Worm (Caenorhabditis elegans): Measurements from ENCODE around the gene fbxa-36.

Gene fbxa-36

DNA sequence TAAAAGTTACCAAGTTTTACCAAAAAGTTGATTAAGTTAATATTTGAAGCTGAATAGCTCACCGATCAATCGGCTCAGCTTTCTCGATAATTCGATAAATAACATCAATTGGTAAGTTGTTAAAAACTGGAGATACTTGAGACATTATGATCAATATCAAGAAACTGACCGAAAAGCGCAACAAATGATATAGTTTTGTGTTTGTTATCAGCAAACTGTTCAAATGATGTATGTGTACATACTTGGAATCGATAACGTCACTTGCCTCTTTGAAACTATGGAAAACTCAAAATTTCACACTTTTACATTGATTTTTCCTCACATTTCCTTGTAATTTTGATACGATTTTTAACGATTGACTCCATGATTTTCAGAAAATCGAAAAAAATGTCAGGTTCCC, 22.0 kb upstream of the fbxa-36 start, which contains the start of the genes fbxa-80 and fbxa-19:
TSS of gene fbxa-80 (minus strand) at position 173 of the 400 bp plus-strand sequence.
TSS of gene fbxa-19 (plus strand) at position 364 of the 400 bp plus-strand sequence.
- TF ChIP-seq R02D3.7 (tag; optimal IDR thresholded peaks at IDR 0.05) (no peak), pqm-1 (tag; optimal IDR thresholded peaks at IDR 0.05) (peak; percentile 23), elt-2 (tag; optimal IDR thresholded peaks at IDR 0.05) (peak; percentile 70)

DNA sequence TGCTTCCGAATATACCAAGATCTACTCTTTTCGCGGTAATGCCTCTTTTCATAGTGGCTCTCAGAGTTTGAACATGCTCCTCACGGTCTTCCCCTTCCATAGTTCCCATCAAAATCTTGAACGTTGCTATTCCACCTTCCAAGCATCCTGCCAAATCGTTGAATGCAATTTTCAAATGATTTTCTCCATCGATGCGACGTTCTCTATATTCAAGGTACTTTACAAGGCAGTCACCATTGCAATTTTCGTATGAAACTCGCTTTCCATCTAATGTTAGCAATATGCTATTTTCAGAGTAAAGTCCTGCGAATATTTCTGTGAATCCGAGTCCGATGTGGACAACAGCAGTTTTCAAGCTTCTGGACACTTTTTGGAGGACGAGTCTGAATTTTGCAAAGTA, 21.2 kb upstream of the fbxa-36 start:
- TF ChIP-seq nhr-77 (tag; optimal IDR thresholded peaks at IDR 0.05) (no peak), eor-1 (tag; optimal IDR thresholded peaks at IDR 0.05) (no peak), aly-2 (tag; optimal IDR thresholded peaks at IDR 0.05) (no peak), nhr-12 (tag; optimal IDR thresholded peaks at IDR 0.05) (no peak), nhr-76 (tag; optimal IDR thresholded peaks at IDR 0.05) (no peak), daf-12 (tag; optimal IDR thresholded peaks at IDR 0.05) (no peak), nhr-11 (tag; optimal IDR thresholded peaks at IDR 0.05) (no peak), egl-27 (tag; optimal IDR thresholded peaks at IDR 0.05) (no peak), pqm-1 (tag; optimal IDR thresholded peaks at IDR 0.05) (no peak), nfya-1 (tag; optimal IDR thresholded peaks at IDR 0.05; ENCODE audit: insufficient read depth) (no peak), nhr-237 (tag; optimal IDR thresholded peaks at IDR 0.05) (no peak)

DNA sequence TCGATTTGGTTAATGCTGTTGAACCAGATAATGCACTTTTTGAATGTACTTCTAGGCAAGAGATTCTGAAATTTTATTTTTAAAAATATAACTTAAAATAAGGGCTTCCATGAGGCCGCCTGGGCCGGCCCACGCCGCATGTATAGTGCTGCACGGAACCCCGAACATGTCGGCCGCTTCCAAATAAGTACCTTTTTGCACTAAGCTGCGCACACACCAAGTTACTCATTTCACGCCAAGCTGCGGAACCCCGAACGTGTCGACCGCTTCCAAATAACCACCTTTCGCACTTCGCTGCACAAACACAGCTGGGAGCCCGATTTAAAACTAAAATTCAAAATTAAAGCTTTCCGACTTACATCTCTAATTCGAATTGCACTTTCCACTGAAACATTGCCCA, 18.3 kb upstream of the fbxa-36 start:
- TF ChIP-seq mdl-1 (tag; optimal IDR thresholded peaks at IDR 0.05) (no peak), lin-39 (tag; optimal IDR thresholded peaks at IDR 0.05) (no peak), eor-1 (tag; optimal IDR thresholded peaks at IDR 0.05) (no peak), lsy-12 (tag; optimal IDR thresholded peaks at IDR 0.05) (no peak), nhr-76 (tag; optimal IDR thresholded peaks at IDR 0.05) (no peak), hmg-11 (tag; optimal IDR thresholded peaks at IDR 0.05) (no peak), ceh-82 (tag; optimal IDR thresholded peaks at IDR 0.05) (no peak), ztf-11 (tag; optimal IDR thresholded peaks at IDR 0.05) (no peak), nhr-28 (tag; optimal IDR thresholded peaks at IDR 0.05) (no peak), ZK546.5 (tag; optimal IDR thresholded peaks at IDR 0.05) (no peak), tbx-2 (tag; optimal IDR thresholded peaks at IDR 0.05) (no peak), sea-2 (GFP tag; optimal IDR thresholded peaks at IDR 0.05) (no peak), ztf-4 (tag; optimal IDR thresholded peaks at IDR 0.05) (no peak), ceh-16 (tag; optimal IDR thresholded peaks at IDR 0.05) (no peak), unc-62 (GFP tag; optimal IDR thresholded peaks at IDR 0.05) (no peak), lin-15B (tag; optimal IDR thresholded peaks at IDR 0.05) (no peak)

DNA sequence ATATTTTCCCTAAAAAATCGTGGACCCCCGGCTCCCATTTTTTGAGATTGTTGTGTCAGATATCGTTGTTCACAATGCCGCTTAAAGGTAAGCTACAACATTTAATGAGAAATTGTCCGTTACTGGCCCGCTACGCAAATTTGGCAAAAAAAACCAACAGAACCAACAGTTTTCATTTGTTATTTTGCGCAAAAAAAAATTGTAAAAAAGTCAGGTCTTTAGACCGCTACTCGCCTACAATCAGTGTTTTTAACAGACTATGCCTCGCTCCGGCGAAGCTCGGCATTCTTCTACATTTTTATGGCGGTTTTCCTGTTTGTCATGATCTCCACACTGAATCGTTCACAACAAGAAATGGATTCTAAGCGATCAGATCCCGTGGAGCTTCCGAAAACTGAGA, 15.9 kb upstream of the fbxa-36 start, which contains the start of gene Y82E9BL.12:
TSS of gene Y82E9BL.12 (plus strand) at position 301 of the 400 bp plus-strand sequence.
- TF ChIP-seq ztf-11 (tag; optimal IDR thresholded peaks at IDR 0.05) = no peak

DNA sequence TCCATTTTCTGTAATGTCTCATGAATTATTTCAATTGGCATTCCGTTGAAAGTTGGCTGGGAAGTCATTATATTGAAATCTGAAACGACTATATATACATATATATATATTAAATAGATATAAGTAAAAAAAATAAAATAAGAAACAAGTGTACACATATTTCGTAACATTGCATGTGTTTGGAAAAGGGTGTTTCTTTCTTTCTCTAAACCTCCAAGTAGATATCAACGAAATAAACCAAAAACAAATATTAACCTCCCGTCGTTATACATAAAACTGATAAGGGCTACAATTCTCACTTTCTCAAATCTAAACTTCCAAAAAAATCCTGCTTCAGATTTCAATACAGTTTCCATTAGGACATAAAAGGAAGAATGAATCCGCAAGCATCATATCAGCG, 15.2 kb upstream of the fbxa-36 start, which contains the start of gene fbxa-79:
TSS of gene fbxa-79 (minus strand) at position 86 of the 400 bp plus-strand sequence.
- TF ChIP-seq elt-2 (tag; optimal IDR thresholded peaks at IDR 0.05) (peak; percentile 67), pha-4 (tag; optimal IDR thresholded peaks at IDR 0.05) (peak; percentile 77), hmg-11 (tag; optimal IDR thresholded peaks at IDR 0.05) (no peak), pqm-1 (tag; optimal IDR thresholded peaks at IDR 0.05) (peak; percentile 67), nhr-76 (tag; optimal IDR thresholded peaks at IDR 0.05) (no peak)

DNA sequence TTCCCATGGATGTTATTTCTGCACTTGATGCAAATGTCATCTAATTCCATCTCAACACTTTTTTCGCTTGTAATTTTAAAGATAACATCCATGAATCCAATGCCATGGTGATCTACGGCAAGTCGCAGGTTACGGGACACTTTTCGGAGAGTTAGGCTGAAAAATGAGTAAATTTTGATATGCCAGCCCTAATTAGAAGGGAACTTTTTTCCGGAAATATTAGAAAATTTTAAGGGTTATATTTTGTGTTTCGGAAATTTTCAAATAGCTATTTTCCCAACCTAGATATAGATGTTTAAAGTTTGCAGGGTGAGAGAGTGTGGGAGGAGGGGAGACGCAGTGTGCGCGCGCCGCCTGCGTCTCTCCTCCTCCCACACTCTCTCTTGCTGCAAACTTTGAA, 14.3 kb upstream of the fbxa-36 start:
- TF ChIP-seq skn-1 (tag; optimal IDR thresholded peaks at IDR 0.05) (no peak), egl-5 (tag; optimal IDR thresholded peaks at IDR 0.05) (no peak), nhr-76 (tag; optimal IDR thresholded peaks at IDR 0.05) (no peak), nhr-67 (tag; optimal IDR thresholded peaks at IDR 0.05) (no peak), nhr-25 (tag; optimal IDR thresholded peaks at IDR 0.05) (no peak), tbx-2 (tag; optimal IDR thresholded peaks at IDR 0.05) (no peak), hmg-11 (tag; optimal IDR thresholded peaks at IDR 0.05) (no peak), ceh-82 (tag; optimal IDR thresholded peaks at IDR 0.05) (no peak), ceh-16 (tag; optimal IDR thresholded peaks at IDR 0.05) (no peak), aly-2 (tag; optimal IDR thresholded peaks at IDR 0.05) (no peak), ama-1 (optimal IDR thresholded peaks at IDR 0.05) (no peak), elt-1 (tag; optimal IDR thresholded peaks at IDR 0.05) (no peak)

Measured in whole organism, L3 larva.